Fruit fly (Drosophila melanogaster) whole organism, embryonic: ENCODE data around the gene CG17717.

ENCODE experiments used
- Atf3 ChIP-seq: fragments of 200-800 bp; sonication (Bioruptor generic); optimal IDR thresholded peaks from 3 replicates; lab custom pipeline; 2016; ENCODE audit warnings: missing biosample characterization, missing genetic modification characterization
- CG10366 ChIP-seq: fragments of 200-800 bp; sonication (Bioruptor generic); IDR thresholded peaks from 2 replicates; pipeline ENCODE4 v1.3.6; 2022; ENCODE audit warnings: missing biosample characterization, missing genetic modification characterization
- CG11696 ChIP-seq: fragments of 200-800 bp; sonication (Bioruptor generic); IDR thresholded peaks from 2 replicates; pipeline ENCODE4 v1.3.6; 2022; ENCODE audit warnings: missing biosample characterization, missing genetic modification characterization
- CG11723 ChIP-seq: fragments of 200-800 bp; sonication (Bioruptor generic); optimal IDR thresholded peaks from 2 replicates; lab custom pipeline; 2017; ENCODE audit warnings: missing biosample characterization, mild to moderate bottlenecking, missing genetic modification characterization
- CG15479 ChIP-seq: fragments of 200-800 bp; sonication (Bioruptor generic); optimal IDR thresholded peaks from 3 replicates; lab custom pipeline; 2019; ENCODE audit warnings: missing biosample characterization, mild to moderate bottlenecking, missing genetic modification characterization, moderate library complexity
- CG16779 ChIP-seq: fragments of 200-800 bp; sonication (Bioruptor generic); IDR thresholded peaks from 2 replicates; pipeline ENCODE4 v1.3.6; 2022; ENCODE audit warnings: missing biosample characterization, missing genetic modification characterization
- CG18011 ChIP-seq: fragments of 200-800 bp; sonication (Bioruptor generic); optimal IDR thresholded peaks from 2 replicates; lab custom pipeline; 2017; ENCODE audit warnings: missing biosample characterization, missing genetic modification characterization, mild to moderate bottlenecking, moderate library complexity, missing genotype
- CG1832 ChIP-seq: fragments of 200-800 bp; sonication (Bioruptor generic); optimal IDR thresholded peaks from 2 replicates; lab custom pipeline; 2017; ENCODE audit warnings: missing biosample characterization, mild to moderate bottlenecking, missing genetic modification characterization, inconsistent platforms
- CG18619 ChIP-seq: fragments of 200-800 bp; sonication (Bioruptor generic); optimal IDR thresholded peaks from 3 replicates; lab custom pipeline; 2017; ENCODE audit warnings: missing biosample characterization, mild to moderate bottlenecking, missing genetic modification characterization
- CG30431 ChIP-seq: fragments of 200-800 bp; sonication (Bioruptor generic); optimal IDR thresholded peaks from 2 replicates; lab custom pipeline; 2017; ENCODE audit warnings: missing biosample characterization, missing genetic modification characterization
- CG31365 ChIP-seq: fragments of 200-800 bp; sonication (Bioruptor generic); optimal IDR thresholded peaks from 2 replicates; lab custom pipeline; 2018; ENCODE audit warnings: missing biosample characterization, mild to moderate bottlenecking, missing genetic modification characterization
- CG32772 ChIP-seq: fragments of 200-800 bp; sonication (Bioruptor generic); IDR thresholded peaks from 2 replicates; pipeline ENCODE4 v1.3.6; 2022; ENCODE audit warnings: missing biosample characterization, missing genetic modification characterization
- CG34224 ChIP-seq: fragments of 200-800 bp; sonication (Bioruptor generic); IDR thresholded peaks from 3 replicates; pipeline ENCODE4 v1.3.6; 2022; ENCODE audit warnings: missing biosample characterization, missing genetic modification characterization; ENCODE audit not compliant: partially characterized antibody
- CG34422 ChIP-seq: fragments of 200-800 bp; sonication (Bioruptor generic); IDR thresholded peaks from 3 replicates; pipeline ENCODE4 v1.3.6; 2022; ENCODE audit warnings: missing biosample characterization, missing genetic modification characterization
- CG4617 ChIP-seq: fragments of 200-800 bp; sonication (Bioruptor generic); optimal IDR thresholded peaks from 3 replicates; lab custom pipeline; 2016; ENCODE audit warnings: missing biosample characterization, missing genetic modification characterization, borderline replicate concordance
- CG5953 ChIP-seq: fragments of 200-800 bp; sonication (Bioruptor generic); IDR thresholded peaks from 2 replicates; pipeline ENCODE4 v1.3.6; 2022; ENCODE audit warnings: missing biosample characterization, missing genetic modification characterization
- CG7839 ChIP-seq: fragments of 200-800 bp; sonication (Bioruptor generic); optimal IDR thresholded peaks from 3 replicates; lab custom pipeline; 2018; ENCODE audit warnings: missing biosample characterization, mild to moderate bottlenecking, missing genetic modification characterization, moderate library complexity
- CG8924 ChIP-seq: fragments of 200-800 bp; optimal IDR thresholded peaks from 3 replicates; lab custom pipeline; 2019; ENCODE audit warnings: missing biosample characterization, mild to moderate bottlenecking, missing genetic modification characterization, moderate library complexity
- CHES-1-like ChIP-seq: fragments of 200-800 bp; sonication (Bioruptor generic); optimal IDR thresholded peaks from 2 replicates; lab custom pipeline; 2016; ENCODE audit warnings: missing biosample characterization, missing genetic modification characterization
- CrebB ChIP-seq: fragments of 200-800 bp; sonication (Bioruptor generic); optimal IDR thresholded peaks from 3 replicates; lab custom pipeline; 2018; ENCODE audit warnings: missing biosample characterization, mild to moderate bottlenecking, missing genetic modification characterization
- GATAe ChIP-seq: fragments of 200-800 bp; sonication (Bioruptor generic); conservative IDR thresholded peaks from 2 replicates; pipeline ENCODE4 v1.3.6; 2022; ENCODE audit warnings: missing biosample characterization, missing genetic modification characterization
- HHEX ChIP-seq: fragments of 200-800 bp; sonication (Bioruptor generic); optimal IDR thresholded peaks from 3 replicates; lab custom pipeline; 2017; ENCODE audit warnings: missing biosample characterization, mild to moderate bottlenecking, missing genetic modification characterization, missing genetic modification reagents
- HLH3B ChIP-seq: fragments of 200-800 bp; sonication (Bioruptor generic); IDR thresholded peaks from 2 replicates; pipeline ENCODE4 v1.3.6; 2022; ENCODE audit warnings: missing biosample characterization, missing genetic modification characterization
- Hand ChIP-seq: fragments of 200-800 bp; sonication (Bioruptor generic); optimal IDR thresholded peaks from 2 replicates; lab custom pipeline; 2017; ENCODE audit warnings: mild to moderate bottlenecking, missing biosample characterization, missing genetic modification reagents, missing genetic modification characterization
- HmgD ChIP-seq: fragments of 200-800 bp; sonication (Bioruptor generic); optimal IDR thresholded peaks from 3 replicates; lab custom pipeline; 2016; ENCODE audit warnings: missing biosample characterization, missing genetic modification characterization
- HmgZ ChIP-seq: fragments of 200-800 bp; sonication (Bioruptor generic); optimal IDR thresholded peaks from 2 replicates; lab custom pipeline; 2018; ENCODE audit warnings: missing biosample characterization, mild to moderate bottlenecking, missing genetic modification characterization
- Lhr ChIP-seq: fragments of 200-800 bp; sonication (Bioruptor generic); optimal IDR thresholded peaks from 3 replicates; lab custom pipeline; 2017; ENCODE audit warnings: mild to moderate bottlenecking, missing biosample characterization, missing genetic modification reagents, missing genetic modification characterization
- Lim3 ChIP-seq: fragments of 200-800 bp; sonication (Bioruptor generic); IDR thresholded peaks from 2 replicates; pipeline ENCODE4 v1.3.6; 2022; ENCODE audit warnings: missing biosample characterization, missing genetic modification characterization
- NfI ChIP-seq: fragments of 200-800 bp; sonication (Bioruptor generic); optimal IDR thresholded peaks from 3 replicates; lab custom pipeline; 2018; ENCODE audit warnings: missing biosample characterization, mild to moderate bottlenecking, missing genetic modification characterization, moderate library complexity
- Spps ChIP-seq: fragments of 200-800 bp; sonication (Bioruptor generic); optimal IDR thresholded peaks from 2 replicates; lab custom pipeline; 2018; ENCODE audit warnings: missing biosample characterization, mild to moderate bottlenecking, missing genetic modification characterization
- ab ChIP-seq: fragments of 200-800 bp; sonication (Bioruptor generic); optimal IDR thresholded peaks from 2 replicates; lab custom pipeline; 2016; ENCODE audit warnings: missing biosample characterization, missing genetic modification characterization
- btn ChIP-seq: fragments of 200-800 bp; sonication (Bioruptor generic); optimal IDR thresholded peaks from 2 replicates; lab custom pipeline; 2016; ENCODE audit warnings: missing biosample characterization, missing genetic modification characterization
- cad ChIP-seq: fragments of >200 bp; optimal IDR thresholded peaks from 2 replicates; lab custom pipeline; 2017; ENCODE audit warnings: missing biosample characterization, missing genetic modification characterization
- chinmo ChIP-seq: fragments of 200-800 bp; sonication (Bioruptor generic); IDR thresholded peaks from 4 replicates; pipeline ENCODE4 v1.3.6; 2022; ENCODE audit warnings: missing biosample characterization, missing genetic modification characterization; ENCODE audit not compliant: partially characterized antibody
- corto ChIP-seq: fragments of 200-800 bp; sonication (Bioruptor generic); optimal IDR thresholded peaks from 2 replicates; lab custom pipeline; 2016; ENCODE audit warnings: missing biosample characterization, mild to moderate bottlenecking, missing genetic modification characterization, moderate library complexity
- crc ChIP-seq: fragments of 200-800 bp; sonication (Bioruptor generic); optimal IDR thresholded peaks from 2 replicates; lab custom pipeline; 2016; ENCODE audit warnings: missing biosample characterization, missing genetic modification characterization
- dati ChIP-seq: fragments of 200-800 bp; sonication (Bioruptor generic); IDR thresholded peaks from 2 replicates; pipeline ENCODE4 v1.3.6; 2022; ENCODE audit warnings: missing biosample characterization, missing genetic modification characterization
- dm ChIP-seq: fragments of 200-800 bp; sonication (Bioruptor generic); optimal IDR thresholded peaks from 3 replicates; lab custom pipeline; 2016; ENCODE audit warnings: missing biosample characterization, missing genetic modification characterization
- exex ChIP-seq: fragments of 200-800 bp; sonication (Bioruptor generic); optimal IDR thresholded peaks from 4 replicates; lab custom pipeline; 2018; ENCODE audit warnings: missing biosample characterization, mild to moderate bottlenecking, missing genetic modification characterization, moderate library complexity
- ken ChIP-seq: fragments of 200-800 bp; sonication (Bioruptor generic); IDR thresholded peaks from 3 replicates; pipeline ENCODE4 v1.3.6; 2022; ENCODE audit warnings: missing biosample characterization, missing genetic modification characterization
- klu ChIP-seq: fragments of 200-800 bp; sonication (Bioruptor generic); IDR thresholded peaks from 2 replicates; pipeline ENCODE4 v1.3.6; 2022; ENCODE audit warnings: missing biosample characterization, missing genetic modification characterization
- knrl ChIP-seq: fragments of 200-800 bp; sonication (Bioruptor generic); IDR thresholded peaks from 3 replicates; pipeline ENCODE4 v1.3.6; 2022; ENCODE audit warnings: missing biosample characterization, missing genetic modification characterization; ENCODE audit not compliant: partially characterized antibody
- prd ChIP-seq, 3 experiments: fragments of >200 bp in 2 of 3; fragments of 200-800 bp in 1 of 3; sonication (Bioruptor generic) in 1 of 3; optimal IDR thresholded peaks in 2 of 3; IDR thresholded peaks in 1 of 3; 2 replicates in 2 of 3; 3 replicates in 1 of 3; pipeline versions ENCODE4 v1.3.6 to Lab custom; 2017 to 2022; ENCODE audit warnings: missing biosample characterization in 1 of 3, missing genetic modification characterization in 1 of 3
- scrt ChIP-seq: fragments of 200-800 bp; sonication (Bioruptor generic); optimal IDR thresholded peaks from 2 replicates; lab custom pipeline; 2018; ENCODE audit warnings: missing biosample characterization, mild to moderate bottlenecking, missing genetic modification characterization, moderate library complexity
- sr ChIP-seq: fragments of 200-800 bp; sonication (Bioruptor generic); IDR thresholded peaks from 3 replicates; pipeline ENCODE4 v1.3.6; 2022; ENCODE audit warnings: missing biosample characterization, missing genetic modification characterization
- stc ChIP-seq: fragments of 200-800 bp; sonication (Bioruptor generic); IDR thresholded peaks from 2 replicates; pipeline ENCODE4 v1.3.6; 2022; ENCODE audit warnings: missing biosample characterization, missing genetic modification characterization
- tll ChIP-seq, 2 experiments: fragments of 200-800 bp in 1 of 2; fragments of >200 bp in 1 of 2; sonication (Bioruptor generic) in 1 of 2; optimal IDR thresholded peaks; 2 replicates each; lab custom pipeline; 2017 to 2019; ENCODE audit warnings: missing biosample characterization in 2 of 2, missing genetic modification characterization in 2 of 2, mild to moderate bottlenecking in 1 of 2, moderate library complexity in 1 of 2
- unpg ChIP-seq: fragments of 200-800 bp; sonication (Bioruptor generic); optimal IDR thresholded peaks from 3 replicates; lab custom pipeline; 2018; ENCODE audit warnings: missing biosample characterization, mild to moderate bottlenecking, missing genetic modification characterization, moderate library complexity
- vvl ChIP-seq: fragments of 200-800 bp; sonication (Bioruptor generic); IDR thresholded peaks from 2 replicates; pipeline ENCODE4 v1.3.6; 2022; ENCODE audit warnings: missing biosample characterization, missing genetic modification characterization
- wek ChIP-seq: fragments of 200-800 bp; sonication (Bioruptor generic); optimal IDR thresholded peaks from 3 replicates; lab custom pipeline; 2018; ENCODE audit warnings: missing biosample characterization, mild to moderate bottlenecking, missing genetic modification characterization, moderate library complexity

Gene CG17717

dm6 chrX:6614266-6614665 is 25.2 kb downstream of the CG17717 start (continued):
- TF ChIP-seq Lim3 (no peak), corto (GFP tag; lab: Kevin White, UChicago) (no peak), CG30431 (no peak), Hand (GFP tag; lab: Kevin White, UChicago) (no peak), ken (GFP tag; lab: Robert Waterston, UW) (0 out of 3 replicates have a peak, but pooled peaks have one; percentile 18), vvl (GFP tag; lab: Robert Waterston, UW) (peak; percentile 34; the same call in 1 of the 2 replicates), scrt (GFP tag; lab: Kevin White, UChicago) (peak; percentile 6), knrl (no peak), CG34224 (GFP tag; lab: Robert Waterston, UW) (no peak), HHEX (GFP tag; lab: Kevin White, UChicago) (peak; percentile 53), Spps (tag; lab: Kevin White, UChicago) (peak; percentile 20), CG15479 (GFP tag; lab: Kevin White, UChicago) (no peak), dati (no peak), CG1832 (GFP tag; lab: Kevin White, UChicago) (no peak), CG7839 (tag; lab: Kevin White, UChicago) (no peak), exex (tag; lab: Kevin White, UChicago) (peak; percentile 23), CrebB (peak; percentile 58), CG18619 (peak; percentile 49), sr (GFP tag; lab: Robert Waterston, UW) (peak; percentile 50; the same call in 1 of the 3 replicates), CHES-1-like (peak; percentile 18), NfI (GFP tag; lab: Kevin White, UChicago) (no peak), CG18011 (GFP tag; lab: Kevin White, UChicago) (no peak), ab (GFP tag; lab: Kevin White, UChicago) (no peak), CG16779 (GFP tag; lab: Robert Waterston, UW) (no peak), unpg (GFP tag; lab: Kevin White, UChicago) (peak; percentile 62), stc (GFP tag; lab: Robert Waterston, UW) (no peak), CG11723 (GFP tag; lab: Kevin White, UChicago) (no peak), prd (optimal IDR thresholded peaks at IDR 0.05; lab: Kevin White, UChicago) (no peak), prd (GFP tag; IDR thresholded peaks at IDR 0.05; lab: Robert Waterston, UW) (no peak), HmgZ (tag; lab: Kevin White, UChicago) (peak; percentile 44), Atf3 (GFP tag; lab: Kevin White, UChicago) (no peak), HLH3B (no peak; the same call in 1 of the 2 replicates), CG5953 (GFP tag; lab: Robert Waterston, UW) (no peak), CG8924 (tag; lab: Kevin White, UChicago) (peak; percentile 16), CG11696 (GFP tag; lab: Robert Waterston, UW) (no peak), crc (GFP tag; lab: Kevin White, UChicago) (peak; percentile 5), cad (no peak), CG10366 (GFP tag; lab: Robert Waterston, UW) (no peak), GATAe (GFP tag; lab: Robert Waterston, UW) (no peak), CG32772 (no peak), klu (GFP tag; lab: Robert Waterston, UW) (no peak), HmgD (GFP tag; lab: Kevin White, UChicago) (no peak), tll (GFP tag; optimal IDR thresholded peaks at IDR 0.05; lab: Kevin White, UChicago) (no peak), CG31365 (peak; percentile 45), CG34422 (GFP tag; lab: Robert Waterston, UW) (no peak), chinmo (GFP tag; lab: Robert Waterston, UW) (no peak), dm (GFP tag; lab: Kevin White, UChicago) (no peak), CG4617 (GFP tag; lab: Kevin White, UChicago) (no peak), btn (GFP tag; lab: Kevin White, UChicago) (peak; percentile 28), wek (GFP tag; lab: Kevin White, UChicago) (peak; percentile 71), Lhr (GFP tag; lab: Kevin White, UChicago) (peak; percentile 15)
